Fruit fly (Drosophila melanogaster): Measurements from ENCODE around the gene CG3309.

Gene CG3309

dm6 chrX:5322459-5322883 lies 6.7 kb downstream of the CG3309 start, which contains the start of gene Rnp4F:
Gene Rnp4F, minus strand, starts transcription at chrX:5322696.
- TF ChIP-seq psq (optimal IDR thresholded peaks at IDR 0.05): no peak

dm6 chrX:5317170-5317569 lies 12.0 kb downstream of the CG3309 start, which contains the start of the genes CG15930 and Sas10:
Gene CG15930, minus strand, starts transcription at chrX:5317295.
Gene Sas10, plus strand, starts transcription at chrX:5317409.
- no peak for TF ChIP-seq ttk (optimal IDR thresholded peaks at IDR 0.05)
- no peak for TF ChIP-seq Sin3A (optimal IDR thresholded peaks at IDR 0.05)
- TF ChIP-seq insv (optimal IDR thresholded peaks at IDR 0.05): no peak
- TF ChIP-seq h (optimal IDR thresholded peaks at IDR 0.05): no peak
- TF ChIP-seq Myc (optimal IDR thresholded peaks at IDR 0.05): no peak
- TF ChIP-seq psq (optimal IDR thresholded peaks at IDR 0.05): no peak

- TF ChIP-seq ttk (optimal IDR thresholded peaks at IDR 0.05) (no peak), Sin3A (optimal IDR thresholded peaks at IDR 0.05) (no peak), Myc (optimal IDR thresholded peaks at IDR 0.05) (no peak), insv (optimal IDR thresholded peaks at IDR 0.05) (no peak)
Observed at dm6 chrX:5312958-5313357, 16.2 kb downstream of the CG3309 start, which contains the start of gene CG4198. Gene CG4198, plus strand, starts transcription at chrX:5313258.

- TF ChIP-seq psq (optimal IDR thresholded peaks at IDR 0.05): no peak
- TF ChIP-seq Sin3A (optimal IDR thresholded peaks at IDR 0.05): no peak
- no peak for TF ChIP-seq h (optimal IDR thresholded peaks at IDR 0.05)
- no peak for TF ChIP-seq Myc (optimal IDR thresholded peaks at IDR 0.05)
- no peak for TF ChIP-seq ttk (optimal IDR thresholded peaks at IDR 0.05)
- no peak for TF ChIP-seq insv (optimal IDR thresholded peaks at IDR 0.05)
Observed at dm6 chrX:5311838-5312339, 17.3 kb downstream of the CG3309 start, which contains the start of the genes TrxT and dhd. Gene TrxT, minus strand, starts transcription at chrX:5311888. Gene dhd, plus strand, starts transcription at chrX:5312171.

dm6 chrX:5308963-5309362 lies 20.2 kb downstream of the CG3309 start, which contains the start of the genes Cdk7 and snf:
Gene Cdk7, minus strand, starts transcription at chrX:5308983.
Gene snf, plus strand, starts transcription at chrX:5309242.
- no peak for TF ChIP-seq Sin3A (optimal IDR thresholded peaks at IDR 0.05)
- TF ChIP-seq insv (optimal IDR thresholded peaks at IDR 0.05): no peak
- TF ChIP-seq h (optimal IDR thresholded peaks at IDR 0.05): no peak
- TF ChIP-seq psq (optimal IDR thresholded peaks at IDR 0.05): no peak
- TF ChIP-seq ttk (optimal IDR thresholded peaks at IDR 0.05): no peak

dm6 chrX:5307317-5307716 lies 21.8 kb downstream of the CG3309 start, which contains the start of gene CG17764:
Gene CG17764, minus strand, starts transcription at chrX:5307417.
- no peak for TF ChIP-seq h (optimal IDR thresholded peaks at IDR 0.05)

- no peak for TF ChIP-seq insv (optimal IDR thresholded peaks at IDR 0.05)
Observed at dm6 chrX:5305591-5305990, 23.6 kb downstream of the CG3309 start, which contains the start of gene CG3323. Gene CG3323, minus strand, starts transcription at chrX:5305691.

dm6 chrX:5300623-5301283 lies 28.4 kb downstream of the CG3309 start:
- no peak for TF ChIP-seq Myc (optimal IDR thresholded peaks at IDR 0.05)
- no peak for TF ChIP-seq insv (optimal IDR thresholded peaks at IDR 0.05)
- TF ChIP-seq Sin3A (optimal IDR thresholded peaks at IDR 0.05): no peak
- no peak for TF ChIP-seq ttk (optimal IDR thresholded peaks at IDR 0.05)
- TF ChIP-seq h (optimal IDR thresholded peaks at IDR 0.05): no peak
- no peak for TF ChIP-seq psq (optimal IDR thresholded peaks at IDR 0.05)

- TF ChIP-seq h (optimal IDR thresholded peaks at IDR 0.05): no peak
- TF ChIP-seq insv (optimal IDR thresholded peaks at IDR 0.05): no peak
- TF ChIP-seq Myc (optimal IDR thresholded peaks at IDR 0.05): no peak
- no peak for TF ChIP-seq psq (optimal IDR thresholded peaks at IDR 0.05)
- TF ChIP-seq Sin3A (optimal IDR thresholded peaks at IDR 0.05): no peak
- TF ChIP-seq ttk (optimal IDR thresholded peaks at IDR 0.05): no peak
Observed at dm6 chrX:5299957-5300356, 29.2 kb downstream of the CG3309 start.

dm6 chrX:5295766-5296165 lies 33.4 kb downstream of the CG3309 start, which contains the start of gene CG42749:
Gene CG42749, plus strand, starts transcription at chrX:5296066.
- no peak for TF ChIP-seq insv (optimal IDR thresholded peaks at IDR 0.05)
- no peak for TF ChIP-seq h (optimal IDR thresholded peaks at IDR 0.05)
- no peak for TF ChIP-seq Myc (optimal IDR thresholded peaks at IDR 0.05)
- no peak for TF ChIP-seq Sin3A (optimal IDR thresholded peaks at IDR 0.05)
- TF ChIP-seq ttk (optimal IDR thresholded peaks at IDR 0.05): no peak
- no peak for TF ChIP-seq psq (optimal IDR thresholded peaks at IDR 0.05)

dm6 chrX:5293141-5293540 lies 36.0 kb downstream of the CG3309 start:
- TF ChIP-seq Myc (optimal IDR thresholded peaks at IDR 0.05) (no peak), insv (optimal IDR thresholded peaks at IDR 0.05) (no peak), psq (optimal IDR thresholded peaks at IDR 0.05) (no peak), ttk (optimal IDR thresholded peaks at IDR 0.05) (no peak), h (optimal IDR thresholded peaks at IDR 0.05) (no peak), Sin3A (optimal IDR thresholded peaks at IDR 0.05) (no peak)

dm6 chrX:5289692-5290091 lies 39.5 kb downstream of the CG3309 start:
- TF ChIP-seq Myc (optimal IDR thresholded peaks at IDR 0.05) (no peak), psq (optimal IDR thresholded peaks at IDR 0.05) (no peak), ttk (optimal IDR thresholded peaks at IDR 0.05) (no peak), h (optimal IDR thresholded peaks at IDR 0.05) (no peak), Sin3A (optimal IDR thresholded peaks at IDR 0.05) (no peak), insv (optimal IDR thresholded peaks at IDR 0.05) (no peak)

- no peak for TF ChIP-seq insv (optimal IDR thresholded peaks at IDR 0.05)
- TF ChIP-seq Myc (optimal IDR thresholded peaks at IDR 0.05): no peak
- TF ChIP-seq ttk (optimal IDR thresholded peaks at IDR 0.05): no peak
- TF ChIP-seq Sin3A (optimal IDR thresholded peaks at IDR 0.05): no peak
- no peak for TF ChIP-seq h (optimal IDR thresholded peaks at IDR 0.05)
- no peak for TF ChIP-seq psq (optimal IDR thresholded peaks at IDR 0.05)
Observed at dm6 chrX:5286513-5286912, 42.6 kb downstream of the CG3309 start.

All from Kc167 (cell line).